Worm (Caenorhabditis elegans) whole organism, mixed stage, embryonic: Measurements from ENCODE around the gene Y45G12B.2.

ENCODE experiments used
- blmp-1 ChIP-seq: fragments of 150-350 bp; optimal IDR thresholded peaks from 2 replicates; lab custom pipeline; 2014; ENCODE audit warnings: missing biosample characterization, missing genetic modification characterization
- lsy-2 ChIP-seq: fragments of 150-350 bp; optimal IDR thresholded peaks from 2 replicates; lab custom pipeline; 2014; ENCODE audit warnings: missing biosample characterization, missing genetic modification characterization
- nhr-12 ChIP-seq: fragments of 150-350 bp; optimal IDR thresholded peaks from 2 replicates; lab custom pipeline; 2014; ENCODE audit warnings: missing biosample characterization, missing genetic modification characterization
- nhr-2 ChIP-seq: fragments of 150-350 bp; optimal IDR thresholded peaks from 2 replicates; lab custom pipeline; 2014; ENCODE audit warnings: missing biosample characterization, missing genetic modification characterization
- snpc-4 ChIP-seq: fragments of 150-350 bp; optimal IDR thresholded peaks from 2 replicates; lab custom pipeline; 2014; ENCODE audit warnings: missing biosample characterization, missing genetic modification characterization
- unc-39 ChIP-seq: fragments of 150-350 bp; optimal IDR thresholded peaks from 2 replicates; lab custom pipeline; 2014; ENCODE audit warnings: missing biosample characterization, missing genetic modification characterization
- unc-62 ChIP-seq: fragments of 150-350 bp; optimal IDR thresholded peaks from 2 replicates; lab custom pipeline; 2014; ENCODE audit warnings: missing biosample characterization, missing genetic modification reagents, missing genetic modification characterization
- ztf-11 ChIP-seq: fragments of 150-350 bp; optimal IDR thresholded peaks from 2 replicates; lab custom pipeline; 2014; ENCODE audit warnings: missing biosample characterization, missing genetic modification characterization

ce11 chrV:2738174-2738573 lies 43.6 kb downstream of the Y45G12B.2 start, which contains the start of gene srg-56:
- TF ChIP-seq snpc-4 (no peak), lsy-2 (tag; lab: Kevin White, UChicago) (no peak), ztf-11 (tag; lab: Kevin White, UChicago) (no peak), nhr-2 (tag; lab: Kevin White, UChicago) (no peak), blmp-1 (no peak), nhr-12 (tag; lab: Kevin White, UChicago) (no peak), unc-39 (no peak), unc-62 (GFP tag; lab: Kevin White, UChicago) (no peak)
